Worm (Caenorhabditis elegans) whole organism, young adult: ENCODE data around the gene Y113G7C.1.

Experiments used
- B0261.1 ChIP-seq: sonication (generic microtip); optimal IDR thresholded peaks from 2 replicates; lab custom pipeline; 2016; ENCODE audit warnings: mild to moderate bottlenecking, missing genetic modification characterization, moderate library complexity, missing compliant biosample characterization
- C06A6.2 ChIP-seq: fragments of 200-800 bp; sonication (Bioruptor generic); conservative IDR thresholded peaks from 2 replicates; pipeline ENCODE4 v1.3.6; 2022; ENCODE audit warnings: missing genetic modification characterization, missing compliant biosample characterization
- D2030.7 ChIP-seq: fragments of 200-800 bp; sonication (Bioruptor generic); IDR thresholded peaks from 2 replicates; pipeline ENCODE4 v1.3.6; 2022; ENCODE audit warnings: missing genetic modification reagents, missing genetic modification characterization, missing compliant biosample characterization
- F39B2.1 ChIP-seq: fragments of 200-800 bp; sonication (Bioruptor generic); IDR thresholded peaks from 2 replicates; pipeline ENCODE4 v1.3.6; 2022; ENCODE audit warnings: missing genetic modification reagents, missing genetic modification characterization, missing compliant biosample characterization
- F49E8.2 ChIP-seq: sonication (generic microtip); optimal IDR thresholded peaks from 3 replicates; lab custom pipeline; 2017; ENCODE audit warnings: missing genetic modification characterization, mild to moderate bottlenecking, missing compliant biosample characterization, antibody characterized with exemption, moderate library complexity; ENCODE audit not compliant: insufficient read depth
- K12H6.12 ChIP-seq: fragments of 200-800 bp; sonication (Bioruptor generic); optimal IDR thresholded peaks from 2 replicates; lab custom pipeline; 2018; ENCODE audit warnings: mild to moderate bottlenecking, missing genetic modification characterization, missing compliant biosample characterization
- T26A5.8 ChIP-seq: sonication (generic microtip); optimal IDR thresholded peaks from 2 replicates; lab custom pipeline; 2016; ENCODE audit warnings: missing genetic modification characterization, missing compliant biosample characterization
- Y53F4B.3 ChIP-seq: fragments of 200-800 bp; sonication (Bioruptor generic); IDR thresholded peaks from 2 replicates; pipeline ENCODE4 v1.3.6; 2022; ENCODE audit warnings: missing genetic modification reagents, missing genetic modification characterization, missing compliant biosample characterization
- ZK185.1 ChIP-seq: sonication (generic microtip); optimal IDR thresholded peaks from 2 replicates; lab custom pipeline; 2016; ENCODE audit warnings: mild to moderate bottlenecking, missing genetic modification characterization, missing compliant biosample characterization; ENCODE audit not compliant: poor library complexity, severe bottlenecking
- akir-1 ChIP-seq: fragments of 200-800 bp; sonication (Bioruptor generic); optimal IDR thresholded peaks from 2 replicates; lab custom pipeline; 2018; ENCODE audit warnings: mild to moderate bottlenecking, missing genetic modification characterization, moderate library complexity, missing compliant biosample characterization
- atf-7 ChIP-seq: sonication (generic microtip); optimal IDR thresholded peaks from 2 replicates; lab custom pipeline; 2017; ENCODE audit warnings: mild to moderate bottlenecking, missing genetic modification characterization, missing compliant biosample characterization
- attf-3 ChIP-seq: fragments of 200-800 bp; sonication (Bioruptor generic); conservative IDR thresholded peaks from 2 replicates; pipeline ENCODE4 v1.3.6; 2022; ENCODE audit warnings: missing genetic modification reagents, missing genetic modification characterization, missing compliant biosample characterization
- bed-2 ChIP-seq: fragments of 200-800 bp; sonication (Bioruptor generic); IDR thresholded peaks from 2 replicates; pipeline ENCODE4 v1.3.6; 2022; ENCODE audit warnings: missing genetic modification reagents, missing genetic modification characterization, missing compliant biosample characterization
- cebp-2 ChIP-seq: fragments of 200-800 bp; sonication (Bioruptor generic); IDR thresholded peaks from 2 replicates; pipeline ENCODE4 v1.3.6; 2022; ENCODE audit warnings: missing genetic modification characterization, missing compliant biosample characterization
- ceh-40 ChIP-seq: fragments of 200-800 bp; sonication (Bioruptor generic); IDR thresholded peaks from 2 replicates; pipeline ENCODE4 v1.3.6; 2022; ENCODE audit warnings: missing genetic modification characterization, missing compliant biosample characterization
- ceh-58 ChIP-seq: fragments of 200-800 bp; sonication (Bioruptor generic); IDR thresholded peaks from 2 replicates; pipeline ENCODE4 v1.3.6; 2022; ENCODE audit warnings: missing genetic modification characterization, missing compliant biosample characterization
- ceh-79 ChIP-seq: sonication (generic microtip); optimal IDR thresholded peaks from 2 replicates; lab custom pipeline; 2017; ENCODE audit warnings: mild to moderate bottlenecking, missing genetic modification characterization, missing compliant biosample characterization
- ceh-91 ChIP-seq: fragments of 200-800 bp; sonication (Bioruptor generic); IDR thresholded peaks from 2 replicates; pipeline ENCODE4 v1.3.6; 2022; ENCODE audit warnings: missing genetic modification reagents, missing genetic modification characterization, missing compliant biosample characterization
- die-1 ChIP-seq: sonication (generic microtip); optimal IDR thresholded peaks from 2 replicates; lab custom pipeline; 2016; ENCODE audit warnings: missing genotype, mild to moderate bottlenecking, missing genetic modification characterization, missing compliant biosample characterization
- ekl-4 ChIP-seq: fragments of 200-800 bp; sonication (Bioruptor generic); IDR thresholded peaks from 2 replicates; pipeline ENCODE4 v1.3.6; 2022; ENCODE audit warnings: missing genetic modification reagents, missing genetic modification characterization, missing compliant biosample characterization
- him-1 ChIP-seq: sonication (generic microtip); optimal IDR thresholded peaks from 2 replicates; lab custom pipeline; 2016; ENCODE audit warnings: missing genotype, missing genetic modification reagents, missing genetic modification characterization, missing compliant biosample characterization
- hlh-12 ChIP-seq: sonication (generic microtip); optimal IDR thresholded peaks from 2 replicates; lab custom pipeline; 2016; ENCODE audit warnings: missing genetic modification characterization, missing compliant biosample characterization
- hmg-1.2 ChIP-seq: fragments of 200-800 bp; sonication (Bioruptor generic); IDR thresholded peaks from 2 replicates; pipeline ENCODE4 v1.3.6; 2022; ENCODE audit warnings: missing genetic modification reagents, missing genetic modification characterization, missing compliant biosample characterization
- let-607 ChIP-seq, 2 experiments: fragments of 200-800 bp in 1 of 2; sonication (Bioruptor generic) in 1 of 2; sonication (generic microtip) in 1 of 2; optimal IDR thresholded peaks; 2 replicates each; lab custom pipeline; 2016 to 2018; ENCODE audit warnings: mild to moderate bottlenecking in 2 of 2, missing compliant biosample characterization in 2 of 2, missing genetic modification characterization in 2 of 2, moderate library complexity in 2 of 2, missing genotype in 1 of 2
- lin-54 ChIP-seq: fragments of 200-800 bp; sonication (Bioruptor generic); optimal IDR thresholded peaks from 2 replicates; lab custom pipeline; 2018; ENCODE audit warnings: mild to moderate bottlenecking, missing genetic modification characterization, missing compliant biosample characterization
- lsl-1 ChIP-seq: fragments of 200-800 bp; sonication (Bioruptor generic); optimal IDR thresholded peaks from 2 replicates; lab custom pipeline; 2018; ENCODE audit warnings: mild to moderate bottlenecking, missing genetic modification characterization, moderate library complexity, missing compliant biosample characterization
- lsy-27 ChIP-seq: sonication (generic microtip); optimal IDR thresholded peaks from 2 replicates; lab custom pipeline; 2017; ENCODE audit warnings: missing genetic modification characterization, mild to moderate bottlenecking, missing compliant biosample characterization, antibody characterized with exemption, missing genotype, borderline replicate concordance; ENCODE audit not compliant: insufficient read depth
- madf-6 ChIP-seq: fragments of 200-800 bp; sonication (Bioruptor generic); IDR thresholded peaks from 2 replicates; pipeline ENCODE4 v1.3.6; 2022; ENCODE audit warnings: missing genetic modification reagents, missing genetic modification characterization, missing compliant biosample characterization
- mcd-1 ChIP-seq: fragments of 200-800 bp; sonication (Bioruptor generic); IDR thresholded peaks from 2 replicates; pipeline ENCODE4 v1.3.6; 2022; ENCODE audit warnings: missing genetic modification reagents, missing genetic modification characterization, missing compliant biosample characterization
- mel-28 ChIP-seq: sonication (generic microtip); optimal IDR thresholded peaks from 2 replicates; lab custom pipeline; 2016; ENCODE audit warnings: borderline replicate concordance, mild to moderate bottlenecking, missing genetic modification characterization, missing compliant biosample characterization
- mes-4 ChIP-seq: sonication (generic microtip); optimal IDR thresholded peaks from 2 replicates; lab custom pipeline; 2016; ENCODE audit warnings: missing genotype, missing genetic modification characterization, missing compliant biosample characterization
- nfyb-1 ChIP-seq: fragments of 200-800 bp; sonication (Bioruptor generic); IDR thresholded peaks from 2 replicates; pipeline ENCODE4 v1.3.6; 2022; ENCODE audit warnings: missing genetic modification reagents, missing genetic modification characterization, missing compliant biosample characterization
- nhr-179 ChIP-seq: sonication (generic microtip); optimal IDR thresholded peaks from 2 replicates; lab custom pipeline; 2016; ENCODE audit warnings: mild to moderate bottlenecking, missing genetic modification characterization, missing compliant biosample characterization
- nhr-80 ChIP-seq: sonication (generic microtip); optimal IDR thresholded peaks from 2 replicates; lab custom pipeline; 2016; ENCODE audit warnings: missing genetic modification characterization, missing compliant biosample characterization
- nhr-90 ChIP-seq: sonication (generic microtip); optimal IDR thresholded peaks from 2 replicates; lab custom pipeline; 2016; ENCODE audit warnings: missing genotype, mild to moderate bottlenecking, missing genetic modification characterization, missing compliant biosample characterization
- rcor-1 ChIP-seq: fragments of 200-800 bp; sonication (Bioruptor generic); IDR thresholded peaks from 2 replicates; pipeline ENCODE4 v1.3.6; 2022; ENCODE audit warnings: missing genetic modification reagents, missing genetic modification characterization, missing compliant biosample characterization
- rec-8 ChIP-seq, 2 experiments: sonication (generic microtip); optimal IDR thresholded peaks; 2 replicates each; lab custom pipeline; 2016; ENCODE audit warnings: mild to moderate bottlenecking in 2 of 2, missing genetic modification characterization in 2 of 2, missing genetic modification reagents in 2 of 2, missing genotype in 2 of 2, missing biosample characterization in 1 of 2, missing compliant biosample characterization in 1 of 2, moderate library complexity in 1 of 2
- rpc-1 ChIP-seq, 2 experiments: fragments of 150-350 bp in 1 of 2; sonication (generic microtip) in 1 of 2; optimal IDR thresholded peaks; 2 replicates each; lab custom pipeline; 2014 to 2018; ENCODE audit warnings: missing biosample characterization in 1 of 2, missing genetic modification characterization in 1 of 2, missing genetic modification reagents in 1 of 2, missing genotype in 1 of 2
- snpc-1.1 ChIP-seq: sonication (generic microtip); optimal IDR thresholded peaks from 2 replicates; lab custom pipeline; 2017; ENCODE audit warnings: missing genetic modification characterization, mild to moderate bottlenecking, missing compliant biosample characterization, antibody characterized with exemption, moderate library complexity, missing genotype, missing genetic modification reagents; ENCODE audit not compliant: insufficient read depth
- snpc-4 ChIP-seq, 5 experiments: fragments of 150-350 bp in 1 of 5; sonication (generic microtip) in 4 of 5; optimal IDR thresholded peaks; 2 replicates each; lab custom pipeline; 2014 to 2018; ENCODE audit warnings: missing genetic modification characterization in 5 of 5, missing biosample characterization in 3 of 5, antibody characterized with exemption in 2 of 5, mild to moderate bottlenecking in 2 of 5, missing compliant biosample characterization in 2 of 5, missing genotype in 2 of 5, moderate library complexity in 2 of 5, missing genetic modification reagents in 1 of 5
- tbp1 ChIP-seq: fragments of 200-800 bp; sonication (Bioruptor generic); optimal IDR thresholded peaks from 2 replicates; lab custom pipeline; 2018; ENCODE audit warnings: mild to moderate bottlenecking, missing genetic modification characterization, missing compliant biosample characterization
- zfh-2 ChIP-seq: fragments of 200-800 bp; sonication (Bioruptor generic); conservative IDR thresholded peaks from 2 replicates; pipeline ENCODE4 v1.3.6; 2022; ENCODE audit warnings: missing genetic modification reagents, missing genetic modification characterization, missing compliant biosample characterization
- ztf-22 ChIP-seq: fragments of 200-800 bp; sonication (Bioruptor generic); optimal IDR thresholded peaks from 2 replicates; lab custom pipeline; 2018; ENCODE audit warnings: mild to moderate bottlenecking, missing genetic modification characterization, moderate library complexity, missing compliant biosample characterization
- ztf-25 ChIP-seq: fragments of 200-800 bp; sonication (Bioruptor generic); IDR thresholded peaks from 2 replicates; pipeline ENCODE4 v1.3.6; 2022; ENCODE audit warnings: missing genetic modification reagents, missing genetic modification characterization, missing compliant biosample characterization
- ztf-28 ChIP-seq: fragments of 200-800 bp; sonication (Bioruptor generic); IDR thresholded peaks from 2 replicates; pipeline ENCODE4 v1.3.6; 2022; ENCODE audit warnings: missing genetic modification reagents, missing genetic modification characterization, missing compliant biosample characterization

Y113G7C.1 gene

DNA sequence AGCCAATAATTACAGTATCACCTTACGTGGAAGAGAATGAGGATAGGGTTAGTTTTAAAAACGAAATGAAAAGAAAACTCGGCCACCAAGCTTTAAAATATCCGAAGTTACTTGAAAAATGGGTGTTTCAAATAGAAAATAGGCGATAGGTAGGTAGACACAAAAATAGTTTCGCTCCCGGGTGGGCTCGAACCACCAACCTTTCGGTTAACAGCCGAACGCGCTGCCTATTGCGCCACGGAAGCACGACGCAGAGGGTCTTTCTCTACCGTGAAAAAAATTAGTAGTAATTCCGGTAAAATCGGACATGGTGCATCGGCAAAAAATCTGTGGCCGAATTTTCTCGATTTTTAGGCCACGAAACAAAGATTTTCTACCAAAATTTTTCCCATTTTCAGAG lies 30.1 kb downstream of the Y113G7C.1 start:
- TF ChIP-seq B0261.1 (tag; lab: Kevin White, UChicago): peak; percentile 63
- TF ChIP-seq die-1 (tag; lab: Kevin White, UChicago): peak; percentile 4
- peak; percentile 10 for TF ChIP-seq nhr-90
- TF ChIP-seq rpc-1 (optimal IDR thresholded peaks at IDR 0.05; lab: Kevin White, UChicago): peak; percentile 52
- TF ChIP-seq rpc-1 (tag; optimal IDR thresholded peaks at IDR 0.05; lab: Kevin White, UChicago): peak; percentile 73
- no peak for TF ChIP-seq Y53F4B.3 (GFP tag; lab: Robert Waterston, UW)
- TF ChIP-seq hmg-1.2: 0 out of 2 replicates have a peak, but pooled peaks have one; percentile 25
- no peak for TF ChIP-seq lsy-27 (tag; lab: Kevin White, UChicago)
- peak; percentile 83 for TF ChIP-seq tbp1 (GFP tag; lab: Kevin White, UChicago)
- no peak for TF ChIP-seq let-607 (tag; optimal IDR thresholded peaks at IDR 0.05; lab: Kevin White, UChicago)
- TF ChIP-seq ztf-25 (GFP tag; lab: Robert Waterston, UW): 0 out of 2 replicates have a peak, but pooled peaks have one; percentile 31
- TF ChIP-seq D2030.7 (GFP tag; lab: Robert Waterston, UW): peak; percentile 54; the same call in 1 of the 2 replicates
- peak; percentile 67 for TF ChIP-seq him-1

ce11 chrV:20350382-20350781 lies 32.8 kb downstream of the Y113G7C.1 start:
- peak; percentile 44 for TF ChIP-seq die-1 (tag; lab: Kevin White, UChicago)
- no peak for TF ChIP-seq ekl-4 (GFP tag; lab: Robert Waterston, UW)
- no peak for TF ChIP-seq cebp-2
- TF ChIP-seq hlh-12 (tag; lab: Kevin White, UChicago): no peak
- TF ChIP-seq nfyb-1 (GFP tag; lab: Robert Waterston, UW): no peak
- no peak for TF ChIP-seq F39B2.1
- no peak for TF ChIP-seq lsl-1 (GFP tag; lab: Kevin White, UChicago)
- no peak for TF ChIP-seq bed-2 (GFP tag; lab: Robert Waterston, UW)
- no peak for TF ChIP-seq zfh-2
- TF ChIP-seq ztf-28: no peak
- no peak for TF ChIP-seq nhr-179 (tag; lab: Kevin White, UChicago)
- TF ChIP-seq ZK185.1 (tag; lab: Kevin White, UChicago): no peak
- no peak for TF ChIP-seq madf-6 (GFP tag; lab: Robert Waterston, UW)
- no peak for TF ChIP-seq atf-7 (tag; lab: Kevin White, UChicago)
- no peak for TF ChIP-seq ceh-79 (tag; lab: Kevin White, UChicago)
- TF ChIP-seq C06A6.2 (GFP tag; lab: Robert Waterston, UW): no peak
- no peak for TF ChIP-seq ztf-22
- TF ChIP-seq lin-54 (GFP tag; lab: Kevin White, UChicago): no peak
- no peak for TF ChIP-seq snpc-1.1 (tag; lab: Kevin White, UChicago)
- TF ChIP-seq K12H6.12 (tag; lab: Kevin White, UChicago): no peak
- no peak for TF ChIP-seq ceh-91
- TF ChIP-seq nhr-80 (tag; lab: Kevin White, UChicago): no peak
- TF ChIP-seq ceh-40 (GFP tag; lab: Robert Waterston, UW): no peak
- TF ChIP-seq Y53F4B.3 (GFP tag; lab: Robert Waterston, UW): no peak
- TF ChIP-seq mcd-1: peak; percentile 23; the same call in 1 of the 2 replicates
- TF ChIP-seq mes-4 (tag; lab: Kevin White, UChicago): no peak
- TF ChIP-seq attf-3 (GFP tag; lab: Robert Waterston, UW): no peak
- no peak for TF ChIP-seq T26A5.8 (tag; lab: Kevin White, UChicago)
- TF ChIP-seq rec-8 (tag; optimal IDR thresholded peaks at IDR 0.05; lab: Kevin White, UChicago): no peak
- TF ChIP-seq hmg-1.2: 0 out of 2 replicates have a peak, but pooled peaks have one; percentile 17
- no peak for TF ChIP-seq snpc-4 (GFP tag; optimal IDR thresholded peaks at IDR 0.05; lab: Kevin White, UChicago)
- TF ChIP-seq snpc-4 (tag; optimal IDR thresholded peaks at IDR 0.05; lab: Kevin White, UChicago): no peak
- TF ChIP-seq ceh-58 (GFP tag; lab: Robert Waterston, UW): no peak
- TF ChIP-seq rcor-1 (GFP tag; lab: Robert Waterston, UW): no peak
- no peak for TF ChIP-seq mel-28 (tag; lab: Kevin White, UChicago)
- TF ChIP-seq F49E8.2 (tag; lab: Kevin White, UChicago): no peak
- TF ChIP-seq akir-1 (GFP tag; lab: Kevin White, UChicago): no peak
